Fruit fly (Drosophila melanogaster): ENCODE data around the gene pont.

Gene pont

DNA sequence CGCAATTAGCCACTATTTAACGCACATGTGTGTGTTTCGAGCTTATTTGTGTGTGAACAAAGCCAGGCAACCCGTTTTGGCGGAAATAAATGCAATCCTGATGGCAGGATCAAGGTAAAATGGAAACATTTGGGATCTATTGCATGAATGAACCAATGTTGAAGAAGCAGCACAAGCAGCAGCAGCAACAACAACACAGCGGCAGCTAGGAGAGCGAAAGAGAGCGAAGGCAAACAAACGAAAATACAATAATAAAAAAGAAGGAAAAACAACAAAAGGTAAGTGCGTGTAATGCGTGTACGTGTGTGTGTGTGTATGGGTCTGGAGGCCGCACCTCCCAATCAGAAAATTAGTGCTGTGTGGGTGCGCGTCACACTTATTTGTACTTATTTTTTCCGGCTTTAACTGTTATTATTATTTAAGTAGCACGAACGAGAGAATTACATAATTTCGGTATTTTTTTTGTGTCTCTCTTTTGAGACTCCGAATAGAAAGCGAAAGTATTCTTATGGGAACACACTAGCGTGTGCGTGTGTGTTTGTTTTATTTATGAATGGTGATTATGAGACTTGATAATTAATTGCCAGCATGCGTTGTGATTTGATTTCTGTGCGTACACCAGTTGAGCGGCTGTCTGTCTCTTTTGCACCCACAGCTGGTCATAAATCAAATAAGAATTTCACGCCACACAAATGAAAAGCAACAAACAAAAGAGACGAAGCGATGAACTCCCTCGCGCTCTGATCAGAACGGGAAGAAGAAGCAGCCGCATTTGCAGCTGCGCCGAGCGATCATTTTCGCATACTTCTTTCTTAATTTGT, 2.9 kb downstream of the pont start:
- TF ChIP-seq CrebA (GFP tag; optimal IDR thresholded peaks at IDR 0.05; ENCODE audit: borderline replicate concordance) (no peak), HLH106 (tag; optimal IDR thresholded peaks at IDR 0.05) (no peak), Myc (optimal IDR thresholded peaks at IDR 0.05) (no peak), sv (GFP tag; optimal IDR thresholded peaks at IDR 0.05) (no peak), sage (GFP tag; optimal IDR thresholded peaks at IDR 0.05) (no peak), Hnf4 (GFP tag; optimal IDR thresholded peaks at IDR 0.05) (no peak), dsf (GFP tag; optimal IDR thresholded peaks at IDR 0.05; ENCODE audit: borderline replicate concordance) (no peak), woc (GFP tag; optimal IDR thresholded peaks at IDR 0.05) (no peak), dl (GFP tag; optimal IDR thresholded peaks at IDR 0.05; ENCODE audit: insufficient read depth in 1 of 2, partially characterized antibody in 2 of 2) (no peak), ey (GFP tag; optimal IDR thresholded peaks at IDR 0.05) (no peak), Hr83 (GFP tag; optimal IDR thresholded peaks at IDR 0.05; ENCODE audit: poor library complexity, severe bottlenecking) (no peak), fru (GFP tag; optimal IDR thresholded peaks at IDR 0.05) (no peak), dmrt93B (GFP tag; optimal IDR thresholded peaks at IDR 0.05) (no peak), Dfd (GFP tag; optimal IDR thresholded peaks at IDR 0.05) (no peak), pan (optimal IDR thresholded peaks at IDR 0.05) (no peak)

DNA sequence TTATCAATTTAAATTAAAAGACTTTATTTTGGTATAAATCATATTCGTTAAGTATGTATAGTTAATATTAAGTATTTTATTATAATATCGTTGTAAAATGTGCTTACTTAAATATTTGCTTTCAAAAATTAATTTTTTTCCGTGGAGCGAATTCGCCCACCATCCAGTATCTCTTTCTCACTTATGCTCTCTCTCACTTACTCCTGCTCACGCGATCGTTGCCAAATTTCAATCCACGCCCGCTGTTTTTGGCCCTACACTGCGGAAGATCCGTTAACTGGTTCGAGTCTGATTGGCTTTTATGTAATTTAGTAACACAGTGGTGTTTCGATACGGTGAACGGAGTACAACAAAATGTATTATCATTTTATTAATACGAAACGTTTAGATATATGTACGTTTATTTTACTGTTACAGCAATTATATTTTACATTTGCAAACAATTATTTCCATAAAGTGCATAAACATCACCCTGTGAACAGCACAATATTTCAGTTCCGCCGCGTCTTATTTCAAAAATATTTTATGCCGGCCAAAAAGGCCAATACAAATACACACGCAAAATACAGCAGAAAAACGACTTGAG, 3.7 kb downstream of the pont start:
- TF ChIP-seq CG9705 (GFP tag; optimal IDR thresholded peaks at IDR 0.05) (peak; percentile 38), ey (GFP tag; optimal IDR thresholded peaks at IDR 0.05) (peak; percentile 57), Sp1 (GFP tag; optimal IDR thresholded peaks at IDR 0.05) (peak; percentile 80), rgr (GFP tag; optimal IDR thresholded peaks at IDR 0.05) (peak; percentile 72), Hr83 (GFP tag; optimal IDR thresholded peaks at IDR 0.05; ENCODE audit: poor library complexity, severe bottlenecking) (peak; percentile 10), OdsH (GFP tag; optimal IDR thresholded peaks at IDR 0.05) (peak; percentile 75), HLH106 (tag; optimal IDR thresholded peaks at IDR 0.05) (peak; percentile 80), sage (GFP tag; optimal IDR thresholded peaks at IDR 0.05) (peak; percentile 59), pan (optimal IDR thresholded peaks at IDR 0.05) (no peak), Vsx2 (GFP tag; optimal IDR thresholded peaks at IDR 0.05; ENCODE audit: partially characterized antibody) (no peak), dmrt93B (GFP tag; optimal IDR thresholded peaks at IDR 0.05) (peak; percentile 53), h (GFP tag; optimal IDR thresholded peaks at IDR 0.05) (peak; percentile 63), br (GFP tag; optimal IDR thresholded peaks at IDR 0.05) (peak; percentile 53), tai (GFP tag; optimal IDR thresholded peaks at IDR 0.05) (peak; percentile 3), GATAd (GFP tag; optimal IDR thresholded peaks at IDR 0.05) (peak; percentile 0), sv (GFP tag; optimal IDR thresholded peaks at IDR 0.05) (peak; percentile 48), CG32264 (GFP tag; optimal IDR thresholded peaks at IDR 0.05) (no peak), Dif (GFP tag; optimal IDR thresholded peaks at IDR 0.05; ENCODE audit: partially characterized antibody) (no peak), fru (GFP tag; optimal IDR thresholded peaks at IDR 0.05) (peak; percentile 76), Myc (optimal IDR thresholded peaks at IDR 0.05) (no peak), CrebA (GFP tag; optimal IDR thresholded peaks at IDR 0.05; ENCODE audit: borderline replicate concordance) (peak; percentile 25), foxo (GFP tag; optimal IDR thresholded peaks at IDR 0.05) (peak in 1 of 2 experiments; percentile 85), brk (GFP tag; optimal IDR thresholded peaks at IDR 0.05) (peak; percentile 75), woc (GFP tag; optimal IDR thresholded peaks at IDR 0.05) (peak; percentile 52), psq (GFP tag; optimal IDR thresholded peaks at IDR 0.05) (peak; percentile 74), dsf (GFP tag; optimal IDR thresholded peaks at IDR 0.05; ENCODE audit: borderline replicate concordance) (peak; percentile 8)

DNA sequence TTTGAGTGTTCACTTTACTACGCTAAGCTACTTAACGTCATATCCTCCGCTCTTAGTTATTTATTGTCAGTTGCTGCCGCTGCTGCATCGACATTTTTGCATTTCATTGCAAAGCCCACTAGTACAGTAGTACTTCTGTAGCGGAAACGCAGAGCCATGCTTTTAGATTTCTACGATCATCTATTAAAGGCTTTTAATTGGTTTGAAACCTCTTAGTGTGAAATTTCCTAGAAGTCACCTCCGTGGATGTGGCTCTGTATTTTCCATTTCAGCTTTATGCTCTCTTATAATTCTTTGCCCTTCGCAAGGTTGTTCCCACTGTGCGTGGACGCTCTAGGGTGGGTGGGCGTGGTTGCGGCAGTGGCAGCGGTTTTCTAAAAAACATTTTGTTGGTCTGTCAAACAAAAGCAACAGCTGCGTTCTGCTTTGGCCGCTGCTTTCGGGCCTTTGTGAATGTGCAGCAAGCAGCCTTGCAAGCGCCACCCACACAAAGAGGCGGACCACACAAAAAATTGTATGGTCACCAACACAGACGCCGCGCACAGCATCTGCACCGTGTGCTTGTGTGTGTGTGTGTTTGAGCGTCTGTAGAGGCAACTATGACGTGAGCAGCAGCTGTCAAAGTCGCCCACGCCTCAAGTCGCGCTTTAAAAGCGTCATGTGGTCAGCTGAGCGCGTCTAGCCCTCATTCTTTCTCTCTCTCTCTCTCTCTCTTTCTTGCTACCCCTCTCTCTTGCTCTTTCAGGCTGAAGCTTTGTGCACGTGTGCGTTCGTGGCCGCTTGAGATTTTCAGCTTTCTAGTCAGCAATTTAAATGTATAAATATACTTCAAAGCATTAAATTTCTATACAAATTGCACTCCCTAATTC, 4.9 kb downstream of the pont start:
- TF ChIP-seq dmrt93B (GFP tag; optimal IDR thresholded peaks at IDR 0.05) (no peak), jim (GFP tag; optimal IDR thresholded peaks at IDR 0.05) (no peak), sage (GFP tag; optimal IDR thresholded peaks at IDR 0.05) (no peak), sv (GFP tag; optimal IDR thresholded peaks at IDR 0.05) (no peak), Mio (GFP tag; optimal IDR thresholded peaks at IDR 0.05) (no peak), h (GFP tag; optimal IDR thresholded peaks at IDR 0.05) (no peak), Rel (GFP tag; optimal IDR thresholded peaks at IDR 0.05) (no peak), Rel (tag; optimal IDR thresholded peaks at IDR 0.05) (no peak), Myc (optimal IDR thresholded peaks at IDR 0.05) (no peak), foxo (GFP tag; optimal IDR thresholded peaks at IDR 0.05) (no peak), Hnf4 (GFP tag; optimal IDR thresholded peaks at IDR 0.05) (no peak), fru (GFP tag; optimal IDR thresholded peaks at IDR 0.05) (no peak), Dfd (GFP tag; optimal IDR thresholded peaks at IDR 0.05) (no peak), brk (GFP tag; optimal IDR thresholded peaks at IDR 0.05) (no peak), tai (GFP tag; optimal IDR thresholded peaks at IDR 0.05) (no peak), Sp1 (GFP tag; optimal IDR thresholded peaks at IDR 0.05) (no peak), N (GFP tag; optimal IDR thresholded peaks at IDR 0.05) (no peak)

All from whole organism, wandering third instar larva.